Fruit fly (Drosophila melanogaster): ENCODE results near the gene CG43740.

Gene CG43740

dm6 chrX:10386810-10387340, 53.4 kb downstream of the CG43740 start (continued):
- TF ChIP-seq vvl (GFP tag; IDR thresholded peaks at IDR 0.05) (no peak), Eip74EF (GFP tag; optimal IDR thresholded peaks at IDR 0.05) (no peak), gfzf (GFP tag; optimal IDR thresholded peaks at IDR 0.05) (no peak), jing (GFP tag; optimal IDR thresholded peaks at IDR 0.05) (no peak), zen (tag; optimal IDR thresholded peaks at IDR 0.05) (no peak), CG1647 (GFP tag; optimal IDR thresholded peaks at IDR 0.05) (no peak), CG34422 (GFP tag; IDR thresholded peaks at IDR 0.05) (no peak), btn (GFP tag; optimal IDR thresholded peaks at IDR 0.05) (no peak), br (optimal IDR thresholded peaks at IDR 0.05) (no peak), ara (GFP tag; IDR thresholded peaks at IDR 0.05) (no peak), rib (GFP tag; IDR thresholded peaks at IDR 0.05) (no peak), E2f1 (GFP tag; IDR thresholded peaks at IDR 0.05) (no peak), pb (GFP tag; optimal IDR thresholded peaks at IDR 0.05) (no peak), sc (optimal IDR thresholded peaks at IDR 0.05) (no peak), sc (GFP tag; optimal IDR thresholded peaks at IDR 0.05) (no peak), lab (GFP tag; optimal IDR thresholded peaks at IDR 0.05) (no peak), HLH54F (GFP tag; optimal IDR thresholded peaks at IDR 0.05) (no peak), Hsf (GFP tag; optimal IDR thresholded peaks at IDR 0.05) (no peak), tin (GFP tag; optimal IDR thresholded peaks at IDR 0.05) (no peak), schlank (tag; optimal IDR thresholded peaks at IDR 0.05) (no peak), amos (GFP tag; IDR thresholded peaks at IDR 0.05; ENCODE audit: partially characterized antibody) (peak; percentile 29; the same call in 1 of the 2 replicates), CG3995 (GFP tag; optimal IDR thresholded peaks at IDR 0.05) (peak; percentile 51), CG8944 (GFP tag; optimal IDR thresholded peaks at IDR 0.05) (no peak), CG2202 (tag; optimal IDR thresholded peaks at IDR 0.05) (no peak), ssp (GFP tag; IDR thresholded peaks at IDR 0.05) (no peak), en (GFP tag; optimal IDR thresholded peaks at IDR 0.05) (no peak), Med (GFP tag) (peak; percentile 85), Camta (GFP tag; optimal IDR thresholded peaks at IDR 0.05) (no peak), CG7372 (GFP tag; IDR thresholded peaks at IDR 0.05) (no peak), nerfin-1 (tag; optimal IDR thresholded peaks at IDR 0.05) (no peak), mirr (GFP tag; optimal IDR thresholded peaks at IDR 0.05) (peak; percentile 28), sna (GFP tag; IDR thresholded peaks at IDR 0.05; ENCODE audit: partially characterized antibody) (no peak), CG17912 (GFP tag; optimal IDR thresholded peaks at IDR 0.05) (no peak), Hmx (GFP tag; optimal IDR thresholded peaks at IDR 0.05) (no peak), cato (GFP tag; optimal IDR thresholded peaks at IDR 0.05; ENCODE audit: borderline replicate concordance) (no peak), fru (optimal IDR thresholded peaks at IDR 0.05) (no peak), hbn (GFP tag; IDR thresholded peaks at IDR 0.05; ENCODE audit: partially characterized antibody) (no peak), sens (GFP tag) (peak; percentile 27), CG8281 (tag; optimal IDR thresholded peaks at IDR 0.05) (no peak), CG7928 (GFP tag; optimal IDR thresholded peaks at IDR 0.05) (no peak), CG9727 (GFP tag; optimal IDR thresholded peaks at IDR 0.05) (no peak), mam (GFP tag; optimal IDR thresholded peaks at IDR 0.05) (no peak), CG9932 (GFP tag; IDR thresholded peaks at IDR 0.05) (peak; percentile 39; the same call in 1 of the 2 replicates), bbx (GFP tag; IDR thresholded peaks at IDR 0.05; ENCODE audit: partially characterized antibody) (no peak), org-1 (GFP tag; optimal IDR thresholded peaks at IDR 0.05) (no peak), CG6272 (GFP tag; IDR thresholded peaks at IDR 0.05) (no peak), Ravus (GFP tag; IDR thresholded peaks at IDR 0.05) (no peak), sisA (GFP tag; IDR thresholded peaks at IDR 0.05) (no peak), HmgZ (tag; optimal IDR thresholded peaks at IDR 0.05) (no peak), pros (GFP tag; optimal IDR thresholded peaks at IDR 0.05) (no peak), Blimp-1 (GFP tag; optimal IDR thresholded peaks at IDR 0.05) (no peak), CG11695 (GFP tag; IDR thresholded peaks at IDR 0.05) (no peak), D19B (GFP tag; optimal IDR thresholded peaks at IDR 0.05) (no peak)

Measured in whole organism, embryonic.